Worm (Caenorhabditis elegans): ENCODE data around the gene T22C8.4.

DNA sequence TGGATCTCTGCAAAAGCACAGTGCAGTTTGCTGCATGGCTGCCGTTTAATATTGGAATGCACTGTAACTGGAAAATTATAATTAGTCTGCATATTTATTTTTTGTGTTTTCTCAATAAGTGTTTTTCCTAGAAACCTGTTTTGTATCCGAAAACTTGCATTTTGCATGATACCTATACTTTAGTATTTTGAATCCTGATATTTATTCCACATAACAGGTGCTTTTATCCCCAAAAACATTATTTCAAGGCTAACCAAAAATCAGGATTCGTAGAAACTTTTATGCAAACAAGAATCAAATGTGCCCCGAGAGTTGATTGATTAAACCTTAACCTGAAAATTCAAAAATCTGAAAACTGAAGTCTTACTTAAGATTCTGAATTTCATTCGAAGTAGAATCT is 12.7 kb downstream of the T22C8.4 start:
- no peak for TF ChIP-seq nhr-76 (tag; optimal IDR thresholded peaks at IDR 0.05)
- TF ChIP-seq elt-2 (tag; optimal IDR thresholded peaks at IDR 0.05), result no peak
- no peak for TF ChIP-seq ceh-9 (tag; optimal IDR thresholded peaks at IDR 0.05)
- no peak for TF ChIP-seq nhr-12 (tag; optimal IDR thresholded peaks at IDR 0.05)
- TF ChIP-seq unc-39 (tag; optimal IDR thresholded peaks at IDR 0.05), result no peak
- no peak for TF ChIP-seq lin-15B (tag; optimal IDR thresholded peaks at IDR 0.05)
- no peak for TF ChIP-seq elt-1 (tag; optimal IDR thresholded peaks at IDR 0.05)
- no peak for TF ChIP-seq pqm-1 (tag; optimal IDR thresholded peaks at IDR 0.05)
- no peak for TF ChIP-seq unc-62 (GFP tag; optimal IDR thresholded peaks at IDR 0.05)
- TF ChIP-seq ztf-11 (tag; optimal IDR thresholded peaks at IDR 0.05), result no peak
- no peak for TF ChIP-seq nhr-11 (tag; optimal IDR thresholded peaks at IDR 0.05)
- no peak for TF ChIP-seq egl-27 (tag; optimal IDR thresholded peaks at IDR 0.05)
- no peak for TF ChIP-seq mdl-1 (tag; optimal IDR thresholded peaks at IDR 0.05)
